In the genomic region with DNA sequence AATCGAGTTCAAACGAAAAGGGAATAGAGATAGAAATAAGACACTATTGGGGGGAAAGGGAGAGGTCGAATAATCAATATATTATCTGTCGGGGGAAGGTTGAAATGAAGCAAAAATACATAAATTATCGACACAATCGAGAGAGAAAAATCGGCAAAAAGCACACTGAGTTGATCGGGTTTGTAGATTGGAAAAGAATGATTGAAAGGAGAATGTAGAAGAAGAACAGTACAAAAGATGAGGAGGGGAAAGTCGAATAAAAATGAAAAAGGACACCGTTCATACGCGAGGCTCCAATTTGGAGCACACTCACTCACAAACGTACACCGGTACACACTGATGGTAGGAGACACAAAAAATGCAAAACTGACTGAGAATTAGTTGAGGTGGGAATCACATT, we compare ENCODE assay signal across 1 worm cellular context.
TF ChIP-seq lines count a peak whose summit lies in the region.

No protein-coding gene starts in this region.

TF ChIP-seq in whole organism, L4 larva, 104 proteins besides CTCF, POLR2A, EP300 and RAD21 (continued from another document):
- TF ChIP-seq ZK546.5 (tag; optimal IDR thresholded peaks at IDR 0.05; lab: Kevin White, UChicago), result no peak
- TF ChIP-seq lin-38 (GFP tag; IDR thresholded peaks at IDR 0.05; lab: Robert Waterston, UW), result no peak
- TF ChIP-seq ztf-11 (tag; optimal IDR thresholded peaks at IDR 0.05; lab: Kevin White, UChicago), result no peak
- no peak for TF ChIP-seq saeg-2 (GFP tag; IDR thresholded peaks at IDR 0.05; lab: Robert Waterston, UW)
- TF ChIP-seq lin-15B (tag; optimal IDR thresholded peaks at IDR 0.05; lab: Kevin White, UChicago), result no peak
- no peak for TF ChIP-seq unc-130 (GFP tag; optimal IDR thresholded peaks at IDR 0.05; lab: Kevin White, UChicago)
- no peak for TF ChIP-seq daf-12 (tag; optimal IDR thresholded peaks at IDR 0.05; lab: Kevin White, UChicago)
- no peak for TF ChIP-seq zip-2 (tag; optimal IDR thresholded peaks at IDR 0.05; lab: Kevin White, UChicago)
- TF ChIP-seq spr-1 (tag; optimal IDR thresholded peaks at IDR 0.05; lab: Kevin White, UChicago), result no peak
- no peak for TF ChIP-seq skn-1 (tag; optimal IDR thresholded peaks at IDR 0.05; lab: Kevin White, UChicago)
- no peak for TF ChIP-seq mxl-2 (GFP tag; conservative IDR thresholded peaks at IDR 0.05; lab: Robert Waterston, UW)
- no peak for TF ChIP-seq php-3 (GFP tag; IDR thresholded peaks at IDR 0.05; lab: Robert Waterston, UW)
- no peak for TF ChIP-seq nhr-11 (tag; optimal IDR thresholded peaks at IDR 0.05; lab: Kevin White, UChicago)
- TF ChIP-seq ceh-20 (GFP tag; IDR thresholded peaks at IDR 0.05; lab: Robert Waterston, UW), result no peak
- TF ChIP-seq nhr-102 (tag; optimal IDR thresholded peaks at IDR 0.05; lab: Kevin White, UChicago), result no peak
- TF ChIP-seq gei-8 (GFP tag; optimal IDR thresholded peaks at IDR 0.05; lab: Kevin White, UChicago), result peak; percentile 44
- TF ChIP-seq nhr-42 (GFP tag; IDR thresholded peaks at IDR 0.05; lab: Robert Waterston, UW), result 0 out of 2 replicates have a peak, but pooled peaks have one; percentile 5
- no peak for TF ChIP-seq dmd-6 (GFP tag; IDR thresholded peaks at IDR 0.05; lab: Robert Waterston, UW)
- no peak for TF ChIP-seq Y48G9A.11 (GFP tag; IDR thresholded peaks at IDR 0.05; lab: Robert Waterston, UW)
- TF ChIP-seq nhr-111 (GFP tag; optimal IDR thresholded peaks at IDR 0.05; lab: Kevin White, UChicago), result no peak
- no peak for TF ChIP-seq unc-62 (GFP tag; optimal IDR thresholded peaks at IDR 0.05 in 1 of 2; lab: Kevin White, UChicago)
- TF ChIP-seq unc-62 (tag; optimal IDR thresholded peaks at IDR 0.05; lab: Kevin White, UChicago), result no peak
- 0 out of 2 replicates have a peak, but pooled peaks have one; percentile 7 for TF ChIP-seq Y75B8A.6 (GFP tag; IDR thresholded peaks at IDR 0.05; lab: Robert Waterston, UW)
- TF ChIP-seq ZK337.2 (GFP tag; IDR thresholded peaks at IDR 0.05; lab: Robert Waterston, UW), result no peak
- TF ChIP-seq daf-16 (GFP tag; optimal IDR thresholded peaks at IDR 0.05; lab: Kevin White, UChicago), result no peak
- no peak for TF ChIP-seq daf-16 (tag; optimal IDR thresholded peaks at IDR 0.05; lab: Kevin White, UChicago)
- TF ChIP-seq lin-29 (GFP tag; IDR thresholded peaks at IDR 0.05; lab: Robert Waterston, UW), result no peak
- TF ChIP-seq ctbp-1 (GFP tag; IDR thresholded peaks at IDR 0.05; lab: Robert Waterston, UW), result no peak
- no peak for TF ChIP-seq ces-1 (GFP tag; optimal IDR thresholded peaks at IDR 0.05; lab: Kevin White, UChicago)
- no peak for TF ChIP-seq Y5F2A.4 (GFP tag; optimal IDR thresholded peaks at IDR 0.05; lab: Kevin White, UChicago)
- no peak for TF ChIP-seq dpl-1 (GFP tag; optimal IDR thresholded peaks at IDR 0.05; lab: Kevin White, UChicago)
- TF ChIP-seq nhr-77 (tag; optimal IDR thresholded peaks at IDR 0.05; lab: Kevin White, UChicago), result no peak
- peak; percentile 2 for TF ChIP-seq dve-1 (tag; optimal IDR thresholded peaks at IDR 0.05; lab: Kevin White, UChicago; ENCODE audit: insufficient read depth)
- no peak for TF ChIP-seq Y105C5A.15 (GFP tag; IDR thresholded peaks at IDR 0.05; lab: Robert Waterston, UW)
- no peak for TF ChIP-seq F37D6.2 (tag; optimal IDR thresholded peaks at IDR 0.05; lab: Kevin White, UChicago)
- TF ChIP-seq egl-27 (tag; optimal IDR thresholded peaks at IDR 0.05; lab: Kevin White, UChicago), result no peak
- no peak for TF ChIP-seq nhr-76 (tag; optimal IDR thresholded peaks at IDR 0.05; lab: Kevin White, UChicago)
- TF ChIP-seq nhr-28 (tag; optimal IDR thresholded peaks at IDR 0.05; lab: Kevin White, UChicago), result no peak
- TF ChIP-seq sdz-12 (GFP tag; optimal IDR thresholded peaks at IDR 0.05; lab: Kevin White, UChicago), result no peak
- peak; percentile 30 for TF ChIP-seq fos-1 (tag; optimal IDR thresholded peaks at IDR 0.05; lab: Kevin White, UChicago)
- TF ChIP-seq hlh-11 (tag; optimal IDR thresholded peaks at IDR 0.05; lab: Kevin White, UChicago), result no peak
- no peak for TF ChIP-seq tag-97 (GFP tag; IDR thresholded peaks at IDR 0.05; lab: Robert Waterston, UW)
- TF ChIP-seq zfp-2 (tag; optimal IDR thresholded peaks at IDR 0.05; lab: Kevin White, UChicago), result no peak
- no peak for TF ChIP-seq set-16 (GFP tag; IDR thresholded peaks at IDR 0.05; lab: Robert Waterston, UW)
- TF ChIP-seq unc-39 (tag; optimal IDR thresholded peaks at IDR 0.05; lab: Kevin White, UChicago), result no peak
- TF ChIP-seq pha-4 (GFP tag; IDR thresholded peaks at IDR 0.05; lab: Robert Waterston, UW), result no peak
- no peak for TF ChIP-seq pha-4 (tag; optimal IDR thresholded peaks at IDR 0.05; lab: Kevin White, UChicago)
- no peak for TF ChIP-seq vab-7 (GFP tag; IDR thresholded peaks at IDR 0.05; lab: Robert Waterston, UW)
- TF ChIP-seq ama-1 (optimal IDR thresholded peaks at IDR 0.05; lab: Kevin White, UChicago), result peak; percentile 86
TF ChIP-seq in whole organism, L4 larva: peak in this region for 10.
